Worm (Caenorhabditis elegans): ENCODE data around the gene elpc-3.

DNA sequence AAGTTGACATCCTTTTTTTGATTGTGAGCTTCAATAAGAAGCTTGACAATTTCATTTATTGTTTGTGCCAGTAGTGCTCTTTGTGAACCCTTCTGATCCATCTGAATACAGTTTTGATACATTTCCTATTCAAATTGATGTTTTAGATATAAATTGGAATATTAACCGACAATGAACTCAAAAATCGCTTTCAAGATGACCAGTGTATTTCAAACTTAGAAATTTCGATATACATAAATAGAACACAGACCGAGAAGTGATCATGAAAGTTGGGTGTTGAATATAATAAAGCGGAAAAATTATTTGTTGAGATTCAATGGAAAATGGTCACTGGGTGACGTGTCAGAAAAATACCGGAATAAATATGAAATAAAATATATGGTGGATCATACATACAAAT, at the start of gene elpc-3:
- TF ChIP-seq dve-1 (tag; optimal IDR thresholded peaks at IDR 0.05; ENCODE audit: insufficient read depth): no peak
- no peak for TF ChIP-seq jun-1 (tag; optimal IDR thresholded peaks at IDR 0.05)
- TF ChIP-seq mdt-29 (GFP tag; IDR thresholded peaks at IDR 0.05): no peak
- no peak for TF ChIP-seq ceh-82 (tag; optimal IDR thresholded peaks at IDR 0.05)
- no peak for TF ChIP-seq pha-4 (GFP tag; IDR thresholded peaks at IDR 0.05)
- no peak for TF ChIP-seq pha-4 (tag; optimal IDR thresholded peaks at IDR 0.05)
- TF ChIP-seq unc-62 (GFP tag; optimal IDR thresholded peaks at IDR 0.05 in 1 of 2): no peak
- TF ChIP-seq unc-62 (tag; optimal IDR thresholded peaks at IDR 0.05): no peak
- TF ChIP-seq egl-27 (tag; optimal IDR thresholded peaks at IDR 0.05): no peak
- no peak for TF ChIP-seq mdl-1 (tag; optimal IDR thresholded peaks at IDR 0.05)
- TF ChIP-seq nhr-77 (tag; optimal IDR thresholded peaks at IDR 0.05): no peak

Data from whole organism, L4 larva.